Fruit fly (Drosophila melanogaster): ENCODE measurements around the gene CG18048.

CG18048 gene

DNA sequence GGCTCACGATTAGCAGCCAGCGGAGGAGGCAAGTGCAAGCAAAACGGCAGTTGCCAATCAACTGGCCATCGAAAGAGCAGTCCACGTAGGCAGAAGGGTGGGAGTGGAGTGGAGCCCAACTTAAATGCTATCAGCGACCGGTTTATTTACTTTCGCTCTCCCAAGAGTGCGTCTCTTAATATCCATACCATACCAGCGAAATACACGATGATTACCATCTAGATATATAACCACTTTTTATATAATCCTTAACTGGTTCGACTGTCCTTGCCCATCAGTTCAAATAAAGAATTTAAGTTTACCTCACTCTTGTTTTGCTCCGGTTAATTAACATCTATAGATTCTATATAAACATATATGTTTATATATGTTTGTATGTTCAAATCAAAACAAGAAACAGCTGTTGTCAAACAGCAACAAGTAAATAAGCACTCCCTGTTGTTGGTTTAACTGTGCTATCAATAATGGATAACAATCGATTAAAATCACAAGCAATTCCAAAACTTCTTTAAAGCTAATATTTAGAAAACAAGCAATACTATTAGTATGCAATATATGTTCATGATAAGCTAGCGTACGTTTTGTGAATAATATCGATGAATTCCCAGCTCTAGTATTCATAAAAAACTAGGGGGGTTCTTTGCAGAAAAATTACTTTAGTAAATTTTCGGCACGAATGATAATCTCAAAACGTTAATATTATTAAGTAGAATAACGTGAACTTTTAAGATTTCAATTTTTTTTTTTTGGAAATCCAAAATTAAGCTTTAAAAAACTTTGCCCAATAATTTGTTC, 27.8 kb downstream of the CG18048 start (continued):
- TF ChIP-seq klu (GFP tag; IDR thresholded peaks at IDR 0.05) (no peak), CG7963 (GFP tag; IDR thresholded peaks at IDR 0.05; ENCODE audit: partially characterized antibody) (no peak), sens (GFP tag) (peak; percentile 90), CG17912 (GFP tag; optimal IDR thresholded peaks at IDR 0.05) (no peak), CG4328 (GFP tag; optimal IDR thresholded peaks at IDR 0.05) (peak; percentile 10), Mes4 (GFP tag; optimal IDR thresholded peaks at IDR 0.05) (peak; percentile 27), ci (GFP tag; IDR thresholded peaks at IDR 0.05) (peak; percentile 57; the same call in 1 of the 3 replicates), Gug (GFP tag; IDR thresholded peaks at IDR 0.05) (no peak), tap (tag; optimal IDR thresholded peaks at IDR 0.05) (no peak), CG33213 (GFP tag; optimal IDR thresholded peaks at IDR 0.05) (peak; percentile 32), ATbp (GFP tag; optimal IDR thresholded peaks at IDR 0.05) (peak; percentile 10), CG5180 (GFP tag; optimal IDR thresholded peaks at IDR 0.05) (no peak), Lim3 (GFP tag; IDR thresholded peaks at IDR 0.05) (no peak), Dek (tag; optimal IDR thresholded peaks at IDR 0.05) (no peak), Max (GFP tag; optimal IDR thresholded peaks at IDR 0.05) (peak; percentile 71), br (optimal IDR thresholded peaks at IDR 0.05) (no peak), Hmr (GFP tag; optimal IDR thresholded peaks at IDR 0.05) (peak; percentile 78), CG10366 (GFP tag; IDR thresholded peaks at IDR 0.05) (0 out of 2 replicates have a peak, but pooled peaks have one; percentile 13), TFAM (GFP tag; optimal IDR thresholded peaks at IDR 0.05) (no peak), HLH3B (GFP tag; IDR thresholded peaks at IDR 0.05) (no peak; the same call in 1 of the 2 replicates), en (GFP tag; optimal IDR thresholded peaks at IDR 0.05) (no peak), sim (GFP tag; IDR thresholded peaks at IDR 0.05) (0 out of 2 replicates have a peak, but pooled peaks have one; percentile 7), B-H1 (GFP tag; IDR thresholded peaks at IDR 0.05) (no peak; the same call in 2 of the 3 replicates), CG1647 (GFP tag; optimal IDR thresholded peaks at IDR 0.05) (peak; percentile 50), MBD-R2 (GFP tag; IDR thresholded peaks at IDR 0.05) (peak; percentile 55; the same call in 1 of the 2 replicates), CG4820 (GFP tag; optimal IDR thresholded peaks at IDR 0.05) (no peak), Spps (tag; optimal IDR thresholded peaks at IDR 0.05) (no peak), ab (GFP tag; optimal IDR thresholded peaks at IDR 0.05) (no peak), NC2β (GFP tag; optimal IDR thresholded peaks at IDR 0.05) (no peak), Dad (GFP tag; optimal IDR thresholded peaks at IDR 0.05) (no peak), Sry-β (GFP tag; optimal IDR thresholded peaks at IDR 0.05) (no peak), CG9215 (GFP tag; IDR thresholded peaks at IDR 0.05) (no peak), Drgx (GFP tag; IDR thresholded peaks at IDR 0.05) (0 out of 2 replicates have a peak, but pooled peaks have one; percentile 33), Dip2 (GFP tag; IDR thresholded peaks at IDR 0.05) (no peak), CG7372 (GFP tag; IDR thresholded peaks at IDR 0.05) (no peak), Usf (GFP tag; optimal IDR thresholded peaks at IDR 0.05) (no peak), CG13424 (tag; optimal IDR thresholded peaks at IDR 0.05) (peak; percentile 42), Asciz (GFP tag; optimal IDR thresholded peaks at IDR 0.05) (peak; percentile 72), CG8089 (GFP tag; optimal IDR thresholded peaks at IDR 0.05) (no peak), gro (GFP tag; optimal IDR thresholded peaks at IDR 0.05) (peak; percentile 62), abd-A (tag; optimal IDR thresholded peaks at IDR 0.05) (no peak), CG8478 (optimal IDR thresholded peaks at IDR 0.05) (no peak), Sin3A (optimal IDR thresholded peaks at IDR 0.05) (no peak), CG1602 (GFP tag; optimal IDR thresholded peaks at IDR 0.05) (peak; percentile 37), CG42726 (GFP tag; IDR thresholded peaks at IDR 0.05; ENCODE audit: partially characterized antibody) (no peak), dan (GFP tag; IDR thresholded peaks at IDR 0.05) (no peak), ken (GFP tag; IDR thresholded peaks at IDR 0.05) (no peak), exex (tag; optimal IDR thresholded peaks at IDR 0.05) (peak; percentile 32), maf-S (GFP tag; optimal IDR thresholded peaks at IDR 0.05) (no peak), Jarid2 (GFP tag; optimal IDR thresholded peaks at IDR 0.05) (no peak), CG14667 (GFP tag; IDR thresholded peaks at IDR 0.05) (no peak)
